Fruit fly (Drosophila melanogaster) S2 (cell line): ENCODE measurements around the gene CG17593.

Experiments
- CG8478 ChIP-seq: fragments of >200 bp; optimal IDR thresholded peaks from 2 replicates; lab custom pipeline; 2018
- CTCF ChIP-seq, 2 experiments: fragments of >200 bp; optimal IDR thresholded peaks; 2 replicates each; lab custom pipeline; 2018

DNA sequence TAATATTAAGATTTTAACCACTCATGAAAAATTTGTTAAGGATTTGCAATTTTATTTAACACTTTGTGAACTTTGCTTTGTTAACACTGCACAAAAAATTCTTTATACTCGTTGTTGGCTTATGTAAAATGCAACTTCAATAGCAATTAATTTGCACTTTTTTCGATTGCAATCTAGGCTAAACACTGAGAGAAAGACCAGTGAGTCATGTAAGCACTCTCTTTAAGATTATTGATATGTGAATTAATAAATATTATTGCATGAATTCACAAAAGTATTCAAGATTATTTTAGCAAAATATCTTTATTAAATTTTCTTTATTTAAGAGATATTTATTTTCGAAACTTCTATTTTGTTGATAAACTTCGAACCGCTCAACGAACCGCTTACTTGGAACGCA lies 7.9 kb upstream of the CG17593 start:
- TF ChIP-seq CTCF (optimal IDR thresholded peaks at IDR 0.05; lab: Kevin White, UChicago) (no peak), CG8478 (lab: Kevin White, UChicago) (no peak)
